Fruit fly (Drosophila melanogaster): ENCODE data around the gene okr.

Gene okr

DNA sequence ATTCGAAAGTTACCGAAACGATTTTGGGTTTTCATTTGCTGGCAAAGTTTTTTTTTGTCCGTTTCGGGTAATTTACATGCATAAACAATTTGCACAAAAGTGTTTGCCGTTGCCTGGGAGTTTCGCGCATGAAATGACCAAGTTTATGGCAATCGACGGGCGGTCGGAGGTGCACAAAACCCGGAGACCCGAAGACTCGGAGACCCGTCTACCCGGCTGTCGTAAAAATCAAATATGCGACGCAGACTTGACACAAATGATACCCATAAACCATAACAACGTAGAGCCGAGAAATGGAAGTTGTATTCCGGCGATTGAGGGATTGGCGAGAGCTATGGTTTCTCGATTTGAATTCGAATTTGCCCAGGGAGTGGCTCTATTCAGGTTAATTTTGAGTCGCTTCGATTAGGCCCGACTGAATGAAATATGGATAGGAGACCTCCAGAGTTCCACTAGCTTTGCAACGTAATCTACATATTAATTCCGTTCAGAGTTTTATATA is 14.4 kb upstream of the okr start:
- TF ChIP-seq Med (GFP tag): peak; percentile 35
- TF ChIP-seq CG15269 (tag; optimal IDR thresholded peaks at IDR 0.05): peak; percentile 32
- TF ChIP-seq CG12769 (tag; optimal IDR thresholded peaks at IDR 0.05): peak; percentile 62
- TF ChIP-seq CrebB (tag; optimal IDR thresholded peaks at IDR 0.05): no peak
- no peak for TF ChIP-seq Dfd (GFP tag; optimal IDR thresholded peaks at IDR 0.05)
- TF ChIP-seq cad (GFP tag; optimal IDR thresholded peaks at IDR 0.05): peak; percentile 92
- TF ChIP-seq ssp (GFP tag; IDR thresholded peaks at IDR 0.05): no peak
- TF ChIP-seq CG32772 (GFP tag; IDR thresholded peaks at IDR 0.05): no peak
- peak; percentile 39 for TF ChIP-seq zen (tag; optimal IDR thresholded peaks at IDR 0.05)
- no peak for TF ChIP-seq pzg (GFP tag; optimal IDR thresholded peaks at IDR 0.05)
- peak; percentile 11 for TF ChIP-seq Ets65A (GFP tag)
- TF ChIP-seq abd-A (tag; optimal IDR thresholded peaks at IDR 0.05): peak; percentile 78
- no peak for TF ChIP-seq CG3163 (GFP tag; optimal IDR thresholded peaks at IDR 0.05)
- 0 out of 4 replicates have a peak, but pooled peaks have one; percentile 21 for TF ChIP-seq chinmo (GFP tag; IDR thresholded peaks at IDR 0.05; ENCODE audit: partially characterized antibody)
- TF ChIP-seq CG13894 (tag; optimal IDR thresholded peaks at IDR 0.05): peak; percentile 95
- peak; percentile 49 for TF ChIP-seq oc (tag; optimal IDR thresholded peaks at IDR 0.05)

DNA sequence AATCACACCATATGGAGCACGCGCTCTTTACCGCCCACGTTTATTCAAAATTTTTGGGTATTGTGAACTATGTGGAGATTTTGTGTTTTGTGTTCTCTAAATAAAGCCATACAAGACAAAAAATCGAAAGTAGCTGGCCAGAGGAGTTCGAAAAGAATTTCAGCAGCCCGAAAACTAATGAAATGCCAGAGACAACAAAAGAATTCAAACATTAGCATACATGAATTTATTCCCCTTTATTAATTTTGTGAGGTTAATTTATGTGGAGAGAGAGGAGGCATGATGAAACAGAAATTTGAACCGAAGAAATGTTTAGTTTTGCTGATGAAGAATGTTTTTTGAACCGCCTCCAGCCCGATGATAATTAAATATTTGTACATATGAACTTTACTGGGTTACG is 13.6 kb upstream of the okr start:
- TF ChIP-seq z (GFP tag; IDR thresholded peaks at IDR 0.05): no peak
- TF ChIP-seq CG5953 (GFP tag; IDR thresholded peaks at IDR 0.05): no peak
- TF ChIP-seq CG10267 (tag; optimal IDR thresholded peaks at IDR 0.05): no peak
- TF ChIP-seq sima (GFP tag; optimal IDR thresholded peaks at IDR 0.05): no peak
- peak; percentile 51 for TF ChIP-seq CG7745 (tag; optimal IDR thresholded peaks at IDR 0.05)
- TF ChIP-seq psq (GFP tag; optimal IDR thresholded peaks at IDR 0.05): no peak
- TF ChIP-seq CG17912 (GFP tag; optimal IDR thresholded peaks at IDR 0.05): no peak
- peak; percentile 83 for TF ChIP-seq Blimp-1 (GFP tag; optimal IDR thresholded peaks at IDR 0.05)
- TF ChIP-seq Xrp1 (GFP tag; IDR thresholded peaks at IDR 0.05): no peak
- TF ChIP-seq CTCF (GFP tag; optimal IDR thresholded peaks at IDR 0.05): no peak
- peak; percentile 56 for TF ChIP-seq vvl (GFP tag; IDR thresholded peaks at IDR 0.05)
- TF ChIP-seq Pdp1 (GFP tag; optimal IDR thresholded peaks at IDR 0.05): no peak
- no peak for TF ChIP-seq Bgb (GFP tag; IDR thresholded peaks at IDR 0.05; ENCODE audit: partially characterized antibody)
- TF ChIP-seq toy (GFP tag; IDR thresholded peaks at IDR 0.05): no peak
- TF ChIP-seq chn (GFP tag; optimal IDR thresholded peaks at IDR 0.05): no peak
- TF ChIP-seq CG30020 (tag; optimal IDR thresholded peaks at IDR 0.05): no peak
- TF ChIP-seq lola (GFP tag; optimal IDR thresholded peaks at IDR 0.05): no peak
- TF ChIP-seq Antp (GFP tag; optimal IDR thresholded peaks at IDR 0.05): no peak
- no peak for TF ChIP-seq sisA (GFP tag; IDR thresholded peaks at IDR 0.05)
- TF ChIP-seq odd (GFP tag; optimal IDR thresholded peaks at IDR 0.05): no peak
- TF ChIP-seq CG2889 (GFP tag; IDR thresholded peaks at IDR 0.05): no peak
- TF ChIP-seq MTF-1 (GFP tag; optimal IDR thresholded peaks at IDR 0.05; ENCODE audit: borderline replicate concordance): no peak
- no peak for TF ChIP-seq kay (GFP tag; optimal IDR thresholded peaks at IDR 0.05)
- TF ChIP-seq Oli (tag; optimal IDR thresholded peaks at IDR 0.05): no peak
- TF ChIP-seq CG1832 (GFP tag; optimal IDR thresholded peaks at IDR 0.05): no peak
- TF ChIP-seq CG13894 (tag; optimal IDR thresholded peaks at IDR 0.05): peak; percentile 39
- no peak for TF ChIP-seq Dbx (GFP tag; IDR thresholded peaks at IDR 0.05)
- peak; percentile 71 for TF ChIP-seq sd (tag; optimal IDR thresholded peaks at IDR 0.05)
